Worm (Caenorhabditis elegans) whole organism, young adult: ENCODE measurements around the gene srt-29.

Source experiments
- B0336.3 ChIP-seq: fragments of 200-800 bp; sonication (Bioruptor generic); IDR thresholded peaks from 2 replicates; pipeline ENCODE4 v1.3.6; 2022; ENCODE audit warnings: missing genetic modification characterization, missing compliant biosample characterization
- C06A6.2 ChIP-seq: fragments of 200-800 bp; sonication (Bioruptor generic); conservative IDR thresholded peaks from 2 replicates; pipeline ENCODE4 v1.3.6; 2022; ENCODE audit warnings: missing genetic modification characterization, missing compliant biosample characterization
- C17E4.6 ChIP-seq: fragments of 200-800 bp; sonication (Bioruptor generic); IDR thresholded peaks from 2 replicates; pipeline ENCODE4 v1.3.6; 2022; ENCODE audit warnings: missing genetic modification reagents, missing genetic modification characterization, missing compliant biosample characterization
- D2030.7 ChIP-seq: fragments of 200-800 bp; sonication (Bioruptor generic); IDR thresholded peaks from 2 replicates; pipeline ENCODE4 v1.3.6; 2022; ENCODE audit warnings: missing genetic modification reagents, missing genetic modification characterization, missing compliant biosample characterization
- F10E7.11 ChIP-seq: sonication (generic microtip); optimal IDR thresholded peaks from 2 replicates; lab custom pipeline; 2017; ENCODE audit warnings: mild to moderate bottlenecking, missing genetic modification characterization, moderate library complexity, missing compliant biosample characterization
- F49E8.2 ChIP-seq: sonication (generic microtip); optimal IDR thresholded peaks from 3 replicates; lab custom pipeline; 2017; ENCODE audit warnings: missing genetic modification characterization, mild to moderate bottlenecking, missing compliant biosample characterization, antibody characterized with exemption, moderate library complexity; ENCODE audit not compliant: insufficient read depth
- F57C9.4 ChIP-seq: sonication (generic microtip); optimal IDR thresholded peaks from 2 replicates; lab custom pipeline; 2017; ENCODE audit warnings: mild to moderate bottlenecking, missing genetic modification characterization, missing compliant biosample characterization
- K11D2.4 ChIP-seq: fragments of 200-800 bp; sonication (Bioruptor generic); IDR thresholded peaks from 2 replicates; pipeline ENCODE4 v1.3.6; 2022; ENCODE audit warnings: missing genetic modification reagents, missing genetic modification characterization, missing compliant biosample characterization
- Y53F4B.3 ChIP-seq: fragments of 200-800 bp; sonication (Bioruptor generic); IDR thresholded peaks from 2 replicates; pipeline ENCODE4 v1.3.6; 2022; ENCODE audit warnings: missing genetic modification reagents, missing genetic modification characterization, missing compliant biosample characterization
- Y53G8AR.9 ChIP-seq: fragments of 200-800 bp; sonication (Bioruptor generic); conservative IDR thresholded peaks from 2 replicates; pipeline ENCODE4 v1.3.6; 2022; ENCODE audit warnings: missing genetic modification reagents, missing genetic modification characterization, missing compliant biosample characterization
- Y67H2A.10 ChIP-seq: fragments of 200-800 bp; sonication (Bioruptor generic); conservative IDR thresholded peaks from 2 replicates; pipeline ENCODE4 v1.3.6; 2022; ENCODE audit warnings: missing genetic modification reagents, missing genetic modification characterization, missing compliant biosample characterization
- Y79H2A.3 ChIP-seq: fragments of 200-800 bp; sonication (Bioruptor generic); conservative IDR thresholded peaks from 2 replicates; pipeline ENCODE4 v1.3.6; 2022; ENCODE audit warnings: missing genetic modification reagents, missing genetic modification characterization, missing compliant biosample characterization
- ama-1 ChIP-seq, 3 experiments: fragments of 150-350 bp in 1 of 3; sonication (generic microtip) in 2 of 3; optimal IDR thresholded peaks; 2 replicates each; lab custom pipeline; 2014 to 2018; ENCODE audit warnings: missing biosample characterization in 2 of 3, missing genetic modification characterization in 2 of 3, missing genetic modification reagents in 2 of 3
- aptf-3 ChIP-seq: fragments of 200-800 bp; sonication (Bioruptor generic); IDR thresholded peaks from 2 replicates; pipeline ENCODE4 v1.3.6; 2022; ENCODE audit warnings: missing genetic modification characterization, missing compliant biosample characterization
- atf-7 ChIP-seq: sonication (generic microtip); optimal IDR thresholded peaks from 2 replicates; lab custom pipeline; 2017; ENCODE audit warnings: mild to moderate bottlenecking, missing genetic modification characterization, missing compliant biosample characterization
- attf-5 ChIP-seq: fragments of 200-800 bp; sonication (Bioruptor generic); optimal IDR thresholded peaks from 2 replicates; lab custom pipeline; 2018; ENCODE audit warnings: mild to moderate bottlenecking, missing genetic modification characterization, missing compliant biosample characterization
- ccch-3 ChIP-seq: fragments of 200-800 bp; sonication (Bioruptor generic); optimal IDR thresholded peaks from 2 replicates; lab custom pipeline; 2018; ENCODE audit warnings: mild to moderate bottlenecking, missing genetic modification characterization, missing compliant biosample characterization
- cebp-2 ChIP-seq: fragments of 200-800 bp; sonication (Bioruptor generic); IDR thresholded peaks from 2 replicates; pipeline ENCODE4 v1.3.6; 2022; ENCODE audit warnings: missing genetic modification characterization, missing compliant biosample characterization
- ceh-58 ChIP-seq: fragments of 200-800 bp; sonication (Bioruptor generic); IDR thresholded peaks from 2 replicates; pipeline ENCODE4 v1.3.6; 2022; ENCODE audit warnings: missing genetic modification characterization, missing compliant biosample characterization
- ceh-91 ChIP-seq: fragments of 200-800 bp; sonication (Bioruptor generic); IDR thresholded peaks from 2 replicates; pipeline ENCODE4 v1.3.6; 2022; ENCODE audit warnings: missing genetic modification reagents, missing genetic modification characterization, missing compliant biosample characterization
- egl-18 ChIP-seq: fragments of 200-800 bp; sonication (Bioruptor generic); IDR thresholded peaks from 2 replicates; pipeline ENCODE4 v1.3.6; 2022; ENCODE audit warnings: missing genetic modification reagents, missing genetic modification characterization, missing compliant biosample characterization
- egrh-3 ChIP-seq: fragments of 200-800 bp; sonication (Bioruptor generic); IDR thresholded peaks from 2 replicates; pipeline ENCODE4 v1.3.6; 2022; ENCODE audit warnings: missing genetic modification reagents, missing genetic modification characterization, missing compliant biosample characterization
- ekl-4 ChIP-seq: fragments of 200-800 bp; sonication (Bioruptor generic); IDR thresholded peaks from 2 replicates; pipeline ENCODE4 v1.3.6; 2022; ENCODE audit warnings: missing genetic modification reagents, missing genetic modification characterization, missing compliant biosample characterization
- ets-4 ChIP-seq: fragments of 200-800 bp; sonication (Bioruptor generic); optimal IDR thresholded peaks from 2 replicates; lab custom pipeline; 2018; ENCODE audit warnings: mild to moderate bottlenecking, missing genetic modification characterization, missing compliant biosample characterization
- him-1 ChIP-seq: sonication (generic microtip); optimal IDR thresholded peaks from 2 replicates; lab custom pipeline; 2016; ENCODE audit warnings: missing genotype, missing genetic modification reagents, missing genetic modification characterization, missing compliant biosample characterization
- hrde-1 ChIP-seq: sonication (generic microtip); optimal IDR thresholded peaks from 2 replicates; lab custom pipeline; 2016; ENCODE audit warnings: missing genetic modification characterization, mild to moderate bottlenecking, missing compliant biosample characterization, moderate library complexity, missing genotype, missing genetic modification reagents, borderline replicate concordance
- lin-35 ChIP-seq, 3 experiments: fragments of 150-350 bp in 2 of 3; sonication (generic microtip) in 1 of 3; optimal IDR thresholded peaks; 2 replicates each; lab custom pipeline; 2014 to 2018; ENCODE audit warnings: missing biosample characterization in 3 of 3, missing genetic modification characterization in 3 of 3, missing genetic modification reagents in 3 of 3
- lin-40 ChIP-seq: sonication (generic microtip); optimal IDR thresholded peaks from 2 replicates; lab custom pipeline; 2016; ENCODE audit warnings: missing genetic modification characterization, mild to moderate bottlenecking, missing compliant biosample characterization, missing genotype, missing genetic modification reagents
- lsy-27 ChIP-seq: sonication (generic microtip); optimal IDR thresholded peaks from 2 replicates; lab custom pipeline; 2017; ENCODE audit warnings: missing genetic modification characterization, mild to moderate bottlenecking, missing compliant biosample characterization, antibody characterized with exemption, missing genotype, borderline replicate concordance; ENCODE audit not compliant: insufficient read depth
- madf-10 ChIP-seq: sonication (generic microtip); optimal IDR thresholded peaks from 2 replicates; lab custom pipeline; 2016; ENCODE audit warnings: mild to moderate bottlenecking, missing genetic modification characterization, missing compliant biosample characterization
- mes-4 ChIP-seq: sonication (generic microtip); optimal IDR thresholded peaks from 2 replicates; lab custom pipeline; 2016; ENCODE audit warnings: missing genotype, missing genetic modification characterization, missing compliant biosample characterization
- mxl-1 ChIP-seq: sonication (generic microtip); optimal IDR thresholded peaks from 2 replicates; lab custom pipeline; 2016; ENCODE audit warnings: missing genetic modification characterization, missing compliant biosample characterization
- nhr-80 ChIP-seq: sonication (generic microtip); optimal IDR thresholded peaks from 2 replicates; lab custom pipeline; 2016; ENCODE audit warnings: missing genetic modification characterization, missing compliant biosample characterization
- pbrm-1 ChIP-seq: fragments of 200-800 bp; sonication (Bioruptor generic); IDR thresholded peaks from 2 replicates; pipeline ENCODE4 v1.3.6; 2022; ENCODE audit warnings: missing genetic modification reagents, missing genetic modification characterization, missing compliant biosample characterization
- pha-4 ChIP-seq: fragments of 150-350 bp; sonication (generic microtip); optimal IDR thresholded peaks from 2 replicates; lab custom pipeline; 2014; ENCODE audit warnings: missing biosample characterization, missing genetic modification reagents, missing genetic modification characterization
- sdz-38 ChIP-seq: sonication (generic microtip); optimal IDR thresholded peaks from 2 replicates; lab custom pipeline; 2016; ENCODE audit warnings: missing genotype, missing genetic modification characterization, missing compliant biosample characterization
- sea-2 ChIP-seq: fragments of 200-800 bp; sonication (Bioruptor generic); IDR thresholded peaks from 2 replicates; pipeline ENCODE4 v1.3.6; 2022; ENCODE audit warnings: missing genetic modification characterization, missing compliant biosample characterization
- snpc-3.4 ChIP-seq: sonication (generic microtip); optimal IDR thresholded peaks from 2 replicates; lab custom pipeline; 2017; ENCODE audit warnings: missing genetic modification characterization, mild to moderate bottlenecking, missing compliant biosample characterization, antibody characterized with exemption, moderate library complexity, missing genotype, missing genetic modification reagents
- snpc-4 ChIP-seq, 5 experiments: fragments of 150-350 bp in 1 of 5; sonication (generic microtip) in 4 of 5; optimal IDR thresholded peaks; 2 replicates each; lab custom pipeline; 2014 to 2018; ENCODE audit warnings: missing genetic modification characterization in 5 of 5, missing biosample characterization in 3 of 5, antibody characterized with exemption in 2 of 5, mild to moderate bottlenecking in 2 of 5, missing compliant biosample characterization in 2 of 5, missing genotype in 2 of 5, moderate library complexity in 2 of 5, missing genetic modification reagents in 1 of 5
- somi-1 ChIP-seq: fragments of 200-800 bp; sonication (Bioruptor generic); optimal IDR thresholded peaks from 2 replicates; lab custom pipeline; 2018; ENCODE audit warnings: mild to moderate bottlenecking, missing genetic modification characterization, missing compliant biosample characterization
- tbx-9 ChIP-seq: sonication (generic microtip); optimal IDR thresholded peaks from 2 replicates; lab custom pipeline; 2016; ENCODE audit warnings: borderline replicate concordance, missing genetic modification characterization, inconsistent platforms, missing compliant biosample characterization
- unc-130 ChIP-seq: sonication (generic microtip); optimal IDR thresholded peaks from 2 replicates; lab custom pipeline; 2016; ENCODE audit warnings: missing genetic modification reagents, missing genetic modification characterization, missing compliant biosample characterization
- unc-62 ChIP-seq: fragments of 150-350 bp; optimal IDR thresholded peaks from 2 replicates; lab custom pipeline; 2014; ENCODE audit warnings: missing biosample characterization, missing genetic modification reagents, missing genetic modification characterization
- zfh-2 ChIP-seq: fragments of 200-800 bp; sonication (Bioruptor generic); conservative IDR thresholded peaks from 2 replicates; pipeline ENCODE4 v1.3.6; 2022; ENCODE audit warnings: missing genetic modification reagents, missing genetic modification characterization, missing compliant biosample characterization
- ztf-25 ChIP-seq: fragments of 200-800 bp; sonication (Bioruptor generic); IDR thresholded peaks from 2 replicates; pipeline ENCODE4 v1.3.6; 2022; ENCODE audit warnings: missing genetic modification reagents, missing genetic modification characterization, missing compliant biosample characterization
- ztf-26 ChIP-seq: sonication (generic microtip); optimal IDR thresholded peaks from 2 replicates; lab custom pipeline; 2017; ENCODE audit warnings: missing genetic modification characterization, missing compliant biosample characterization
- ztf-28 ChIP-seq: fragments of 200-800 bp; sonication (Bioruptor generic); IDR thresholded peaks from 2 replicates; pipeline ENCODE4 v1.3.6; 2022; ENCODE audit warnings: missing genetic modification reagents, missing genetic modification characterization, missing compliant biosample characterization
- ztf-3 ChIP-seq: fragments of 200-800 bp; sonication (Bioruptor generic); optimal IDR thresholded peaks from 2 replicates; lab custom pipeline; 2018; ENCODE audit warnings: mild to moderate bottlenecking, missing genetic modification characterization, missing compliant biosample characterization

srt-29 gene

ce11 chrV:2672603-2673002 is 46.3 kb downstream of the srt-29 start, which contains the start of gene W02G9.3:
Gene W02G9.3, plus strand, starts transcription at chrV:2672986.
- TF ChIP-seq lin-40 (peak; percentile 40), mxl-1 (tag; lab: Kevin White, UChicago) (no peak), ama-1 (optimal IDR thresholded peaks at IDR 0.05; lab: Kevin White, UChicago) (no peak), ama-1 (GFP tag; optimal IDR thresholded peaks at IDR 0.05; lab: Kevin White, UChicago) (no peak), nhr-80 (tag; lab: Kevin White, UChicago) (peak; percentile 11), sdz-38 (tag; lab: Kevin White, UChicago) (no peak), sea-2 (GFP tag; lab: Robert Waterston, UW) (no peak), F49E8.2 (tag; lab: Kevin White, UChicago) (peak; percentile 60), ztf-25 (GFP tag; lab: Robert Waterston, UW) (no peak), aptf-3 (no peak), Y53G8AR.9 (GFP tag; lab: Robert Waterston, UW) (no peak), F10E7.11 (tag; lab: Kevin White, UChicago) (no peak), unc-130 (GFP tag; lab: Kevin White, UChicago) (no peak), ekl-4 (GFP tag; lab: Robert Waterston, UW) (no peak), zfh-2 (GFP tag; lab: Robert Waterston, UW) (no peak), egl-18 (GFP tag; lab: Robert Waterston, UW) (no peak), pbrm-1 (GFP tag; lab: Robert Waterston, UW) (peak; percentile 68; the same call in 1 of the 2 replicates), ztf-28 (GFP tag; lab: Robert Waterston, UW) (no peak), snpc-3.4 (tag; lab: Kevin White, UChicago) (peak; percentile 63), C06A6.2 (GFP tag; lab: Robert Waterston, UW) (no peak), ceh-58 (GFP tag; lab: Robert Waterston, UW) (no peak), lin-35 (GFP tag; optimal IDR thresholded peaks at IDR 0.05; lab: Kevin White, UChicago) (peak in 1 of 3 experiments; percentile 81), B0336.3 (no peak), D2030.7 (GFP tag; lab: Robert Waterston, UW) (peak; percentile 81), ccch-3 (no peak), him-1 (peak; percentile 1), snpc-4 (GFP tag; optimal IDR thresholded peaks at IDR 0.05; lab: Kevin White, UChicago) (no peak), snpc-4 (tag; optimal IDR thresholded peaks at IDR 0.05; lab: Kevin White, UChicago) (peak; percentile 24 to 64 (median 44)), Y53F4B.3 (GFP tag; lab: Robert Waterston, UW) (no peak), lsy-27 (tag; lab: Kevin White, UChicago) (no peak), ets-4 (no peak), C17E4.6 (GFP tag; lab: Robert Waterston, UW) (no peak), K11D2.4 (peak; percentile 19; the same call in 1 of the 2 replicates), attf-5 (GFP tag; lab: Kevin White, UChicago) (peak; percentile 72), F57C9.4 (tag; lab: Kevin White, UChicago) (no peak), madf-10 (tag; lab: Kevin White, UChicago) (no peak), mes-4 (tag; lab: Kevin White, UChicago) (no peak), Y67H2A.10 (no peak), ztf-26 (no peak), unc-62 (GFP tag; lab: Kevin White, UChicago) (no peak), cebp-2 (GFP tag; lab: Robert Waterston, UW) (no peak), tbx-9 (no peak), ceh-91 (peak; percentile 44; the same call in 1 of the 2 replicates), Y79H2A.3 (GFP tag; lab: Robert Waterston, UW) (no peak), pha-4 (tag; lab: Kevin White, UChicago) (no peak), somi-1 (GFP tag; lab: Kevin White, UChicago) (no peak), atf-7 (tag; lab: Kevin White, UChicago) (no peak), ztf-3 (GFP tag; lab: Kevin White, UChicago) (no peak), hrde-1 (tag; lab: Kevin White, UChicago) (no peak), egrh-3 (GFP tag; lab: Robert Waterston, UW) (no peak)
